Worm (Caenorhabditis elegans): ENCODE data around the gene T23B5.4.
A peak's percentile ranks its signal among the peaks of the same experiment; 100 is the strongest.

The T23B5.4 gene

DNA sequence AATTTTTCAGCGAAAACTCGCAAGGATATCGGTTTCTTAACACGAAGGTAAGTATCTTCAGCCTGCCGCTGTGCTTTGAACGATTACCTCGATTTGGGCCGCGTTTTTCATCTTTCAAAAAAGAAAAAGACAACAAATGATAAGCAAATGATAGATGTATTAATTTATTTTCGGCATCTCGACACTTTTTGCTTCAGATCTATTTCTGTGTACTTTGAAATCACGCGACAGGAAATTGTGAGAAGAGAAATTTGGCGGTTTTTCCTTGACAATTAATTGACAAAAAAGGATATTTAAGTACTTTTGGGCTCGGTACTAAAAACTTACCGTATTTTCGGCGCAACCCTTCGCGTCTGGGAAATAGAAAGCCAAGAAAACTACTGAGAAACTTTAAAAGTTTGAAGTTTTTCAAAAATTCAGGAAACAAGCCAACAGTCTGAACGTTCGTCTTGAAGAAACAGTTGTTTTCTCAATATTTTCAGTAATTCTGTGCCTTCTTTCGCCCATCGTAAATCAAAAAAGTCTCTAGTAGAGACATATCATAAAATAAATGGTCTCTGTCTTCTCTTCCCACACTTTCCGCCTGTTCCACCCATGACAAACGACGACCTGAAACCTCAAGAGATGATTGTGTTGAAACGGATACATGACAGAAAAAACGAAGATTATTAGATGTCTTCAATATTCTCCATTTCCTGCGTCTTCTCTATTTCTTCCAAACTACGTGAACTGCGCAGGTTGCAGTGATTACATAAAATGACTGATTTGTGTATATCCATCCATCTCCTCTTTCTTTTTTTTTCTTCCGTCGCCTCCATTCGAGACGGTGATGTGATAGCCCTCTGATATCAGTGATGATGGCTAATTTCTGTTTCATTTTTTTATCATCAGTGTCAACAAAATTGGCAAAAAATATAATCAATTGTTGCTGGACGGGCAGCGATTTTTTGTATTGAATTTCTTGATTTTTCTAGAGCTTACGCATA, 33.6 kb upstream of the T23B5.4 start:
- TF ChIP-seq nhr-25 (tag; optimal IDR thresholded peaks at IDR 0.05; ENCODE audit: borderline replicate concordance, insufficient read depth) (no peak), nhr-28 (tag; optimal IDR thresholded peaks at IDR 0.05) (peak; percentile 50), mxl-3 (GFP tag; optimal IDR thresholded peaks at IDR 0.05) (peak; percentile 57), R02D3.7 (tag; optimal IDR thresholded peaks at IDR 0.05) (no peak), unc-62 (GFP tag; optimal IDR thresholded peaks at IDR 0.05 in 1 of 2) (peak in 1 of 2 experiments; percentile 95), unc-62 (tag; optimal IDR thresholded peaks at IDR 0.05) (no peak)

DNA sequence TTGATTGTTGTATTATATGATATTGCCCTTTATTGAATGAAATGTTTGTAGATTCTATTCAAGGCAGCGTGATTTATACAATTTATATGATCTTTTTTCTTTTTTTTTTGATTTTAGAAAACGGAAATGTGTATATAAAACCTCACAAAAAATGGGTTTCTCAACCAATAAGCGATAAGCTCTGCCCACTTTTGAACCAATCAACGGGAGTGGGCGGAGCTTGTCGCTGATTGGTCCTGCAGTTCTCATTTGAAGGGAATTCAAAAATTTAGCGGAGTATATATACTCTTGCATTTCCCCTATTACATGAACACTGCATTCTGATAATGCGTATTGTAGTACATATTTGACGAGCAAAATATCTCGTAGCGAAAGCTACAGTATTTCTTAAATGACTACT, 24.2 kb upstream of the T23B5.4 start:
- TF ChIP-seq lim-7 (GFP tag; IDR thresholded peaks at IDR 0.05) (no peak), ceh-44 (GFP tag; IDR thresholded peaks at IDR 0.05) (no peak), ztf-7 (tag; optimal IDR thresholded peaks at IDR 0.05) (no peak), ceh-20 (GFP tag; IDR thresholded peaks at IDR 0.05) (no peak), nhr-77 (tag; optimal IDR thresholded peaks at IDR 0.05) (no peak), fos-1 (tag; optimal IDR thresholded peaks at IDR 0.05) (no peak), nhr-25 (tag; optimal IDR thresholded peaks at IDR 0.05; ENCODE audit: borderline replicate concordance, insufficient read depth) (no peak), mdl-1 (tag; optimal IDR thresholded peaks at IDR 0.05) (no peak), nhr-48 (tag; optimal IDR thresholded peaks at IDR 0.05) (no peak), F10B5.3 (tag; optimal IDR thresholded peaks at IDR 0.05) (no peak), hlh-30 (tag; optimal IDR thresholded peaks at IDR 0.05; ENCODE audit: insufficient read depth) (no peak), zfp-3 (GFP tag; conservative IDR thresholded peaks at IDR 0.05) (no peak), T26A8.4 (GFP tag; IDR thresholded peaks at IDR 0.05) (no peak)

DNA sequence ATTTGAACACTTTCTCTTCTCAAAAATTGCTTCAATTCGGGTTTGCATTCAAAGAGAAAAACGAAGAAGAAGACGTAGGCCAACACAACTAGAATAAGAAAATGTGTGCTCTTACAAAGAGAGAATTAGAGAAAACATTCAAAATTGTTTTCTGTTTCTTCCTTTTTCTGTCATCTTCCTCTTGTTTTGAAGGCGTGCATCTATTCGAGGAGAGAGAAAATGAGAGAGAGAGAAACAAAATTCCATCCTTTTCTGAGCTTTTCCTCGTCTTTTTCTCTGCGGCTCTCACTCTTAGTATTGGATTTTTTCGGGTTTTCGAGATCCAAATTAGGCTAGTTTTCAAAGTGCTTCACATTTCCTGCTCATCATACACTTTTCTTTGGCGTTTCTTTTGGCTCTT, 23.2 kb upstream of the T23B5.4 start:
- peak; percentile 97 for TF ChIP-seq fkh-10 (GFP tag; optimal IDR thresholded peaks at IDR 0.05)
- TF ChIP-seq unc-39 (tag; optimal IDR thresholded peaks at IDR 0.05): no peak
- TF ChIP-seq hlh-30 (tag; optimal IDR thresholded peaks at IDR 0.05; ENCODE audit: insufficient read depth): peak; percentile 35
- TF ChIP-seq lsy-2 (tag; optimal IDR thresholded peaks at IDR 0.05): peak in 1 of 2 experiments; percentile 78
- TF ChIP-seq spr-3 (GFP tag; optimal IDR thresholded peaks at IDR 0.05): no peak
- no peak for TF ChIP-seq tag-97 (GFP tag; IDR thresholded peaks at IDR 0.05)
- TF ChIP-seq dmd-6 (GFP tag; IDR thresholded peaks at IDR 0.05): no peak
- TF ChIP-seq egl-27 (tag; optimal IDR thresholded peaks at IDR 0.05): no peak
- no peak for TF ChIP-seq saeg-2 (GFP tag; IDR thresholded peaks at IDR 0.05)
- no peak for TF ChIP-seq ztf-11 (tag; optimal IDR thresholded peaks at IDR 0.05)
- TF ChIP-seq zfp-3 (GFP tag; conservative IDR thresholded peaks at IDR 0.05): no peak
- peak in 1 of 2 experiments; percentile 58 for TF ChIP-seq mdl-1 (tag; optimal IDR thresholded peaks at IDR 0.05)
- TF ChIP-seq hif-1 (tag; optimal IDR thresholded peaks at IDR 0.05): no peak
- no peak for TF ChIP-seq hlh-11 (tag; optimal IDR thresholded peaks at IDR 0.05)
- no peak for TF ChIP-seq set-16 (GFP tag; IDR thresholded peaks at IDR 0.05)
- no peak for TF ChIP-seq dve-1 (tag; optimal IDR thresholded peaks at IDR 0.05; ENCODE audit: insufficient read depth)
- no peak for TF ChIP-seq F49E8.2 (tag; optimal IDR thresholded peaks at IDR 0.05; ENCODE audit: borderline replicate concordance)
- peak; percentile 53 for TF ChIP-seq mep-1 (tag; optimal IDR thresholded peaks at IDR 0.05)
- TF ChIP-seq ztf-7 (tag; optimal IDR thresholded peaks at IDR 0.05): no peak
- TF ChIP-seq pqm-1 (tag; optimal IDR thresholded peaks at IDR 0.05): no peak
- TF ChIP-seq dpl-1 (GFP tag; optimal IDR thresholded peaks at IDR 0.05): peak; percentile 39
- peak; percentile 63 for TF ChIP-seq rbr-2 (tag; optimal IDR thresholded peaks at IDR 0.05)
- no peak for TF ChIP-seq nhr-111 (GFP tag; optimal IDR thresholded peaks at IDR 0.05)
- TF ChIP-seq daf-16 (GFP tag; optimal IDR thresholded peaks at IDR 0.05): no peak
- no peak for TF ChIP-seq daf-16 (tag; optimal IDR thresholded peaks at IDR 0.05)
- no peak for TF ChIP-seq ceh-62 (tag; optimal IDR thresholded peaks at IDR 0.05)

Measured in whole organism, L4 larva.